Worm (Caenorhabditis elegans) whole organism, L4 larva: Measurements from ENCODE around the gene Y41D4B.6.
A peak's percentile ranks its signal among the peaks of the same experiment; 100 is the strongest.

ENCODE experiments used
- F10B5.3 ChIP-seq: sonication (generic microtip); optimal IDR thresholded peaks from 2 replicates; lab custom pipeline; 2016; ENCODE audit warnings: mild to moderate bottlenecking, missing genetic modification characterization, missing compliant biosample characterization
- F44E2.7 ChIP-seq: fragments of 200-800 bp; sonication (Bioruptor generic); IDR thresholded peaks from 2 replicates; pipeline ENCODE4 v2.1.2; 2022; ENCODE audit warnings: missing genetic modification characterization, missing compliant biosample characterization
- R02D3.7 ChIP-seq: fragments of 150-350 bp; sonication (generic microtip); optimal IDR thresholded peaks from 3 replicates; lab custom pipeline; 2014; ENCODE audit warnings: missing biosample characterization, missing genetic modification characterization
- Y105C5A.15 ChIP-seq: fragments of 200-800 bp; sonication (Bioruptor generic); IDR thresholded peaks from 2 replicates; pipeline ENCODE4 v1.3.6; 2022; ENCODE audit warnings: missing genetic modification characterization, missing compliant biosample characterization
- Y75B8A.6 ChIP-seq: fragments of 200-800 bp; sonication (Bioruptor generic); IDR thresholded peaks from 2 replicates; pipeline ENCODE4 v1.3.6; 2022; ENCODE audit warnings: missing genetic modification reagents, missing genetic modification characterization, missing compliant biosample characterization
- ZK546.5 ChIP-seq, 2 experiments: sonication (generic microtip); optimal IDR thresholded peaks; 2 replicates each; lab custom pipeline; 2017; ENCODE audit warnings: missing biosample characterization in 2 of 2, missing genetic modification characterization in 2 of 2
- aha-1 ChIP-seq: fragments of 150-350 bp; peaks from one replicate; lab custom pipeline; 2014; ENCODE audit warnings: missing biosample characterization, missing genetic modification characterization
- aly-2 ChIP-seq: sonication (generic microtip); optimal IDR thresholded peaks from 2 replicates; lab custom pipeline; 2018; ENCODE audit warnings: missing biosample characterization, missing genetic modification characterization
- attf-4 ChIP-seq: sonication (generic microtip); optimal IDR thresholded peaks from 3 replicates; lab custom pipeline; 2017; ENCODE audit warnings: missing biosample characterization, missing genetic modification characterization
- ceh-32 ChIP-seq: sonication (generic microtip); optimal IDR thresholded peaks from 2 replicates; lab custom pipeline; 2016; ENCODE audit warnings: mild to moderate bottlenecking, missing genetic modification characterization, missing compliant biosample characterization; ENCODE audit not compliant: poor library complexity
- ceh-44 ChIP-seq: fragments of 200-800 bp; sonication (Bioruptor generic); IDR thresholded peaks from 2 replicates; pipeline ENCODE4 v1.3.6; 2022; ENCODE audit warnings: missing genetic modification reagents, missing genetic modification characterization, missing compliant biosample characterization
- ceh-82 ChIP-seq: sonication (generic microtip); optimal IDR thresholded peaks from 2 replicates; lab custom pipeline; 2017; ENCODE audit warnings: missing biosample characterization, missing genetic modification characterization
- ctbp-1 ChIP-seq: fragments of 200-800 bp; sonication (Bioruptor generic); IDR thresholded peaks from 2 replicates; pipeline ENCODE4 v1.3.6; 2022; ENCODE audit warnings: missing genetic modification reagents, missing genetic modification characterization, missing compliant biosample characterization
- dmd-6 ChIP-seq: fragments of 200-800 bp; sonication (Bioruptor generic); IDR thresholded peaks from 2 replicates; pipeline ENCODE4 v1.3.6; 2022; ENCODE audit warnings: missing genetic modification reagents, missing genetic modification characterization, missing compliant biosample characterization
- dmd-8 ChIP-seq: fragments of 200-800 bp; sonication (Bioruptor generic); IDR thresholded peaks from 2 replicates; pipeline ENCODE4 v1.3.6; 2022; ENCODE audit warnings: missing genetic modification characterization, missing compliant biosample characterization
- dpl-1 ChIP-seq: fragments of 150-350 bp; optimal IDR thresholded peaks from 2 replicates; lab custom pipeline; 2014; ENCODE audit warnings: missing biosample characterization, missing genetic modification reagents, missing genetic modification characterization
- duxl-1 ChIP-seq: sonication (generic microtip); optimal IDR thresholded peaks from 2 replicates; lab custom pipeline; 2016; ENCODE audit warnings: mild to moderate bottlenecking, missing genetic modification characterization, moderate library complexity, missing compliant biosample characterization; ENCODE audit not compliant: poor library complexity
- dve-1 ChIP-seq: sonication (generic microtip); optimal IDR thresholded peaks from 2 replicates; lab custom pipeline; 2017; ENCODE audit warnings: antibody characterized with exemption, mild to moderate bottlenecking, missing genetic modification characterization, missing compliant biosample characterization; ENCODE audit not compliant: insufficient read depth
- egl-27 ChIP-seq: sonication (generic microtip); optimal IDR thresholded peaks from 3 replicates; lab custom pipeline; 2017; ENCODE audit warnings: missing biosample characterization, missing genetic modification reagents, missing genetic modification characterization
- fkh-10 ChIP-seq: fragments of 150-350 bp; optimal IDR thresholded peaks from 2 replicates; lab custom pipeline; 2014; ENCODE audit warnings: missing biosample characterization, missing genetic modification reagents, missing genetic modification characterization
- hlh-11 ChIP-seq: fragments of 200-800 bp; sonication (Bioruptor generic); optimal IDR thresholded peaks from 2 replicates; lab custom pipeline; 2018; ENCODE audit warnings: mild to moderate bottlenecking, missing genetic modification characterization, missing compliant biosample characterization
- hlh-30 ChIP-seq: sonication (generic microtip); optimal IDR thresholded peaks from 2 replicates; lab custom pipeline; 2017; ENCODE audit warnings: antibody characterized with exemption, mild to moderate bottlenecking, missing genetic modification characterization, missing compliant biosample characterization; ENCODE audit not compliant: insufficient read depth
- lin-1 ChIP-seq: fragments of 200-800 bp; sonication (Bioruptor generic); IDR thresholded peaks from 2 replicates; pipeline ENCODE4 v1.3.6; 2022; ENCODE audit warnings: missing genetic modification reagents, missing genetic modification characterization, missing compliant biosample characterization
- lin-13 ChIP-seq: fragments of 150-350 bp; optimal IDR thresholded peaks from 2 replicates; lab custom pipeline; 2014; ENCODE audit warnings: missing biosample characterization, missing genetic modification reagents, missing genetic modification characterization
- lin-38 ChIP-seq: fragments of 200-800 bp; sonication (Bioruptor generic); IDR thresholded peaks from 2 replicates; pipeline ENCODE4 v1.3.6; 2022; ENCODE audit warnings: missing genetic modification reagents, missing genetic modification characterization, missing compliant biosample characterization
- lsy-2 ChIP-seq, 2 experiments: fragments of 150-350 bp in 1 of 2; sonication (generic microtip) in 1 of 2; optimal IDR thresholded peaks; 2 replicates each; lab custom pipeline; 2014 to 2017; ENCODE audit warnings: missing biosample characterization in 2 of 2, missing genetic modification characterization in 2 of 2
- madf-9 ChIP-seq: fragments of 200-800 bp; sonication (Bioruptor generic); conservative IDR thresholded peaks from 2 replicates; pipeline ENCODE4 v1.3.6; 2022; ENCODE audit warnings: missing genetic modification reagents, missing genetic modification characterization, missing compliant biosample characterization
- mdl-1 ChIP-seq, 2 experiments: fragments of 150-350 bp in 1 of 2; sonication (generic microtip) in 1 of 2; optimal IDR thresholded peaks; 2 replicates each; lab custom pipeline; 2014 to 2017; ENCODE audit warnings: missing biosample characterization in 2 of 2, missing genetic modification characterization in 2 of 2
- mdt-29 ChIP-seq: fragments of 200-800 bp; sonication (Bioruptor generic); IDR thresholded peaks from 2 replicates; pipeline ENCODE4 v1.3.6; 2022; ENCODE audit warnings: missing genetic modification reagents, missing genetic modification characterization, missing compliant biosample characterization
- mep-1 ChIP-seq: fragments of 150-350 bp; sonication (generic microtip); optimal IDR thresholded peaks from 3 replicates; lab custom pipeline; 2014; ENCODE audit warnings: missing biosample characterization, missing genetic modification characterization
- mes-2 ChIP-seq: sonication (generic microtip); optimal IDR thresholded peaks from 2 replicates; lab custom pipeline; 2016; ENCODE audit warnings: missing genotype, mild to moderate bottlenecking, missing genetic modification characterization, missing compliant biosample characterization; ENCODE audit not compliant: poor library complexity, severe bottlenecking
- mxl-3 ChIP-seq: fragments of 200-800 bp; sonication (Bioruptor generic); optimal IDR thresholded peaks from 2 replicates; lab custom pipeline; 2018; ENCODE audit warnings: mild to moderate bottlenecking, missing genetic modification characterization, missing compliant biosample characterization
- nhr-10 ChIP-seq: fragments of 150-350 bp; optimal IDR thresholded peaks from 2 replicates; lab custom pipeline; 2014; ENCODE audit warnings: missing biosample characterization, missing genetic modification characterization
- nhr-102 ChIP-seq: sonication (generic microtip); optimal IDR thresholded peaks from 2 replicates; lab custom pipeline; 2016; ENCODE audit warnings: mild to moderate bottlenecking, missing genetic modification characterization, moderate library complexity, missing compliant biosample characterization
- nhr-11 ChIP-seq: fragments of 150-350 bp; optimal IDR thresholded peaks from 2 replicates; lab custom pipeline; 2014; ENCODE audit warnings: missing biosample characterization, missing genetic modification characterization
- nhr-28 ChIP-seq: fragments of 150-350 bp; optimal IDR thresholded peaks from 2 replicates; lab custom pipeline; 2014; ENCODE audit warnings: missing biosample characterization, missing genetic modification characterization
- nhr-41 ChIP-seq: fragments of 200-800 bp; sonication (Bioruptor generic); IDR thresholded peaks from 2 replicates; pipeline ENCODE4 v1.3.6; 2022; ENCODE audit warnings: missing genetic modification reagents, missing genetic modification characterization, missing compliant biosample characterization
- nhr-48 ChIP-seq: sonication (generic microtip); optimal IDR thresholded peaks from 2 replicates; lab custom pipeline; 2016; ENCODE audit warnings: mild to moderate bottlenecking, missing genetic modification characterization, missing compliant biosample characterization
- nhr-76 ChIP-seq: fragments of 150-350 bp; optimal IDR thresholded peaks from 2 replicates; lab custom pipeline; 2014; ENCODE audit warnings: missing biosample characterization, missing genetic modification characterization
- nhr-77 ChIP-seq: fragments of 150-350 bp; optimal IDR thresholded peaks from 2 replicates; lab custom pipeline; 2014; ENCODE audit warnings: missing biosample characterization, missing genetic modification characterization
- set-16 ChIP-seq: fragments of 200-800 bp; sonication (Bioruptor generic); IDR thresholded peaks from 2 replicates; pipeline ENCODE4 v1.3.6; 2022; ENCODE audit warnings: missing genetic modification reagents, missing genetic modification characterization, missing compliant biosample characterization
- skn-1 ChIP-seq: fragments of 150-350 bp; optimal IDR thresholded peaks from 2 replicates; lab custom pipeline; 2014; ENCODE audit warnings: missing biosample characterization, missing genetic modification characterization
- snpc-4 ChIP-seq: fragments of 150-350 bp; optimal IDR thresholded peaks from 2 replicates; lab custom pipeline; 2014; ENCODE audit warnings: missing biosample characterization, missing genetic modification characterization
- spr-3 ChIP-seq: fragments of 200-800 bp; sonication (Bioruptor generic); optimal IDR thresholded peaks from 2 replicates; lab custom pipeline; 2018; ENCODE audit warnings: mild to moderate bottlenecking, missing genetic modification characterization, missing compliant biosample characterization
- unc-62 ChIP-seq, 3 experiments: fragments of 150-350 bp in 1 of 3; sonication (generic microtip); optimal IDR thresholded peaks in 2 of 3; peaks in 1 of 3; 1 replicate in 1 of 3; 2 replicates in 2 of 3; lab custom pipeline; 2014 to 2017; ENCODE audit warnings: missing biosample characterization in 3 of 3, missing genetic modification characterization in 3 of 3, missing genetic modification reagents in 3 of 3, missing genotype in 1 of 3
- zip-11 ChIP-seq: fragments of 200-800 bp; sonication (Bioruptor generic); IDR thresholded peaks from 2 replicates; pipeline ENCODE4 v1.3.6; 2022; ENCODE audit warnings: missing genetic modification characterization, missing compliant biosample characterization

Y41D4B.6 gene

DNA sequence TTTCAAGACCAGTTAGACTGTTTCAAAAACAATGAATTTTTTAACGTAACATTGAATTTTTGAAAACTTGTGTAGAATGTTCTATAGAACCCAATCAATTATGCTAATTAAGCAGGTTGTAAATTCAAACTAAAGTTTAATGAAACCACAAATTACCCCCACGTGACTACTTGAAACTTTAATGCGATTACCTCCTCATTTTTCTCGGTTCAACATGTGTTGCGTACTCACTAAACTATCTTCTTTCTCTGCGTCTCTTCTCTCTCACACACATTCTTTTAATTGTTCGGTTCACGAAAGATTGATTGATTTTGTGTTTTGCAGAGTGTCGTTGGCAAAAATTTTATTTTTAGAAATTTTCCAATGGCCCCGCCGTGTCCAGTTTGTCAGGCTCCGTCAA is 9.8 kb upstream of the Y41D4B.6 start, which contains the start of gene nhr-87:
nhr-87 (plus strand) TSS at position 318 of the 400 bp plus-strand sequence.
- TF ChIP-seq dmd-6 (GFP tag; lab: Robert Waterston, UW) (peak; percentile 51), hlh-11 (tag; lab: Kevin White, UChicago) (peak; percentile 39), lsy-2 (tag; optimal IDR thresholded peaks at IDR 0.05; lab: Kevin White, UChicago) (peak in 1 of 2 experiments; percentile 22), hlh-30 (peak; percentile 75), mep-1 (tag; lab: Kevin White, UChicago) (peak; percentile 27), mdl-1 (tag; optimal IDR thresholded peaks at IDR 0.05; lab: Kevin White, UChicago) (peak in 1 of 2 experiments; percentile 20), dve-1 (tag; lab: Kevin White, UChicago) (peak; percentile 38), nhr-28 (tag; lab: Kevin White, UChicago) (peak; percentile 52), nhr-11 (no peak), F44E2.7 (no peak), mxl-3 (GFP tag; lab: Kevin White, UChicago) (peak; percentile 45)
- TF ChIP-seq, all 104 proteins: peak for 9

DNA sequence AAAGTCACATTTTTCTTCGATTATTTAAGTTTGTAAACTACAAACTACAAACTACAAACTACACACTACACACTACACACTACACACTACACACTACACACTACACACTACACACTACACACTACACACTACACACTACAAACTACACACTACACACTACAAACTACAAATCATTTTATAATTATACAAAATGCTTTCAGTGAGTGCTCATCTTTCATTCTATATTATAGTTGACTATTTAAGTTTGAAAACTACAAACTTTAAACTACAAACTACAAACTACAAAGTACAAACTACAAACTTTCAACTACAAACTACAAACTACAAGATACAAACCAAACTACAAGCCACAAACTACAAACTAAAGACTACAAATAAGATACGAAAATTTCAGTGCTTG is 9.1 kb upstream of the Y41D4B.6 start:
- TF ChIP-seq attf-4: no peak
- no peak for TF ChIP-seq spr-3
- no peak for TF ChIP-seq egl-27 (tag; lab: Kevin White, UChicago)
- no peak for TF ChIP-seq zip-11
- no peak for TF ChIP-seq ceh-44 (GFP tag; lab: Robert Waterston, UW)
- TF ChIP-seq nhr-76 (tag; lab: Kevin White, UChicago): no peak
- TF ChIP-seq nhr-10 (tag; lab: Kevin White, UChicago): no peak
- TF ChIP-seq nhr-28 (tag; lab: Kevin White, UChicago): peak; percentile 100
- no peak for TF ChIP-seq F10B5.3 (tag; lab: Kevin White, UChicago)
- TF ChIP-seq lin-13 (GFP tag; lab: Kevin White, UChicago): peak; percentile 76
- TF ChIP-seq lin-1 (GFP tag; lab: Robert Waterston, UW): no peak
- TF ChIP-seq snpc-4 (tag; lab: Kevin White, UChicago): no peak
- TF ChIP-seq mep-1 (tag; lab: Kevin White, UChicago): peak; percentile 10
- no peak for TF ChIP-seq aly-2
- TF ChIP-seq nhr-41: no peak
- TF ChIP-seq nhr-77 (tag; lab: Kevin White, UChicago): peak; percentile 55
- TF ChIP-seq Y75B8A.6 (GFP tag; lab: Robert Waterston, UW): no peak

DNA sequence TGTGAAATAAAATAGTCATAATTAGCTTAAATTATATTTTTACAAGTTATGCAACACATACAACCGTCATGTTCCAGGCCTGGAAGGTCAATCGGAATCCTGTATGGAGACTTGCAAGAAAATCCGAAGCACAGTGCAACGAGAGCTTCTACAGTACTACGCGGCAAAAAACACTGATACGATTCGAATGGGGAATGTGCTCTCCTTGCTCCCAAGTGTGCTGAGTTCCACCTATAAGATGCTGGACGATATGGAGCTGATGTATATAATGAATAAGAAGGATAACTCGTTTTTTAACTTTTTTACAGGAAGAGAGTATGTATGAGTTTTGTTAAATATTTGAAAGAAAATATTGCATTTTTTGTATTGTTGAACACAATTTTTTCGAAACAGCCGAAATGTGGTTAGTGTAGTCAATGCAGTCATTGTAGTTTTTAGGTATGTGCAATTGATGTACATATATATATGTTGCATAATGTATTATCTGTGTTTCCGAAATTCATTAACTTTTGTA is 7.1 kb upstream of the Y41D4B.6 start, which contains the start of gene nhr-146:
nhr-146 (plus strand) TSS at position 464 of the 514 bp plus-strand sequence.
- TF ChIP-seq nhr-48 (no peak), nhr-28 (tag; lab: Kevin White, UChicago) (no peak), dpl-1 (no peak), lin-38 (GFP tag; lab: Robert Waterston, UW) (no peak), unc-62 (GFP tag; optimal IDR thresholded peaks at IDR 0.05 in 1 of 2; lab: Kevin White, UChicago) (peak in 1 of 2 experiments; percentile 91), unc-62 (tag; optimal IDR thresholded peaks at IDR 0.05; lab: Kevin White, UChicago) (no peak), ceh-32 (tag; lab: Kevin White, UChicago) (no peak), mxl-3 (GFP tag; lab: Kevin White, UChicago) (no peak)

DNA sequence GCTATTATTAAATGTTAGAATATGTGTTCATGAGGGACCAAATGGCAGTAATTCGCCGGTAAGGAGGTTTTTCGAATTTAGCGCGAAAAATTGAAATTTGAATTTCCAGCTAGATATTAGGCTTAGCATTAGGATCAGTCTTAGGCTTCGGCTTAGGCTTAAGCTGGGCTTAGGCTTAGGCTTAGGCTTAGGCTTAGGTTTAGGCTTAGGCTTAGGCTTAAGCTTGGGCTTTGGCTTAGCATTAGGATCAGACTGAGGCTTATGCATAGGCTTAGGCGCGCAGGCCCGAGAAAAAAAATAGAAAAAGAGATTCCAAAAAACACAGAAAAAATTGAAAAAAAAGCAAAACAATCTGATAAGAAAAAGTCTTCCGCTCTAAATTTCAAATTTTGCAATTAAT is 5.3 kb upstream of the Y41D4B.6 start:
- TF ChIP-seq fkh-10 (GFP tag; lab: Kevin White, UChicago): no peak
- TF ChIP-seq nhr-76 (tag; lab: Kevin White, UChicago): no peak
- TF ChIP-seq duxl-1 (tag; lab: Kevin White, UChicago): no peak
- no peak for TF ChIP-seq aha-1 (tag; lab: Kevin White, UChicago)
- TF ChIP-seq mes-2 (tag; lab: Kevin White, UChicago): no peak
- TF ChIP-seq nhr-102 (tag; lab: Kevin White, UChicago): no peak
- no peak for TF ChIP-seq madf-9
- TF ChIP-seq Y105C5A.15 (GFP tag; lab: Robert Waterston, UW): no peak
- no peak for TF ChIP-seq mdt-29 (GFP tag; lab: Robert Waterston, UW)
- no peak for TF ChIP-seq dmd-8 (GFP tag; lab: Robert Waterston, UW)
- no peak for TF ChIP-seq set-16
- no peak for TF ChIP-seq skn-1 (tag; lab: Kevin White, UChicago)
- TF ChIP-seq F10B5.3 (tag; lab: Kevin White, UChicago): no peak
- no peak for TF ChIP-seq ZK546.5 (tag; optimal IDR thresholded peaks at IDR 0.05; lab: Kevin White, UChicago)
- no peak for TF ChIP-seq ctbp-1 (GFP tag; lab: Robert Waterston, UW)
- no peak for TF ChIP-seq attf-4
- TF ChIP-seq ceh-82 (tag; lab: Kevin White, UChicago): no peak
- no peak for TF ChIP-seq R02D3.7 (tag; lab: Kevin White, UChicago)
